Fruit fly (Drosophila melanogaster) whole organism, pupa: ENCODE results near the gene alpha-Spec.

Experiments used
- CG13204 ChIP-seq: fragments of 200-800 bp; sonication (Bioruptor generic); optimal IDR thresholded peaks from 2 replicates; lab custom pipeline; 2018; ENCODE audit warnings: missing biosample characterization, mild to moderate bottlenecking, missing genetic modification characterization, moderate library complexity
- CG17806 ChIP-seq: fragments of 200-800 bp; sonication (Bioruptor generic); optimal IDR thresholded peaks from 2 replicates; lab custom pipeline; 2018; ENCODE audit warnings: missing biosample characterization, mild to moderate bottlenecking, missing genetic modification characterization, moderate library complexity
- CG4496 ChIP-seq: fragments of 200-800 bp; sonication (Bioruptor generic); IDR thresholded peaks from 3 replicates; pipeline ENCODE4 v1.3.6; 2022; ENCODE audit warnings: missing biosample characterization, missing genetic modification characterization
- CG8159 ChIP-seq: fragments of 200-800 bp; sonication (Bioruptor generic); optimal IDR thresholded peaks from 3 replicates; lab custom pipeline; 2018; ENCODE audit warnings: missing biosample characterization, mild to moderate bottlenecking, missing genetic modification characterization, moderate library complexity
- CG8301 ChIP-seq: fragments of 200-800 bp; sonication (Bioruptor generic); optimal IDR thresholded peaks from 2 replicates; lab custom pipeline; 2018; ENCODE audit warnings: missing biosample characterization, mild to moderate bottlenecking, missing genetic modification characterization
- CG9948 ChIP-seq: fragments of 200-800 bp; sonication (Bioruptor generic); optimal IDR thresholded peaks from 2 replicates; lab custom pipeline; 2018; ENCODE audit warnings: missing biosample characterization, mild to moderate bottlenecking, missing genetic modification characterization, moderate library complexity
- EcR ChIP-seq: fragments of 200-800 bp; sonication (Bioruptor generic); optimal IDR thresholded peaks from 3 replicates; lab custom pipeline; 2019; ENCODE audit warnings: missing biosample characterization, missing genetic modification characterization, mild to moderate bottlenecking, moderate library complexity, missing genetic modification reagents
- Ets98B ChIP-seq: fragments of 200-800 bp; sonication (Bioruptor generic); IDR thresholded peaks from 2 replicates; pipeline ENCODE4 v1.3.6; 2022; ENCODE audit warnings: missing biosample characterization, missing genetic modification characterization
- Pif1B ChIP-seq: fragments of 200-800 bp; sonication (Bioruptor generic); optimal IDR thresholded peaks from 3 replicates; lab custom pipeline; 2016; ENCODE audit warnings: missing biosample characterization, missing genetic modification characterization
- fd96Ca ChIP-seq: fragments of 200-800 bp; sonication (Bioruptor generic); IDR thresholded peaks from 3 replicates; pipeline ENCODE4 v1.3.6; 2022; ENCODE audit warnings: missing biosample characterization, missing genetic modification characterization
- gl ChIP-seq: fragments of 200-800 bp; sonication (Bioruptor generic); optimal IDR thresholded peaks from 2 replicates; lab custom pipeline; 2018; ENCODE audit warnings: missing biosample characterization, mild to moderate bottlenecking, missing genetic modification characterization
- rn ChIP-seq: fragments of 200-800 bp; sonication (Bioruptor generic); IDR thresholded peaks from 2 replicates; pipeline ENCODE4 v1.3.6; 2022; ENCODE audit warnings: missing biosample characterization, missing genetic modification characterization

- TF ChIP-seq CG9948 (tag; lab: Kevin White, UChicago) (no peak), gl (tag; lab: Kevin White, UChicago) (no peak), CG13204 (GFP tag; lab: Kevin White, UChicago) (peak; percentile 36), CG4496 (GFP tag; lab: Robert Waterston, UW) (no peak; the same call in 2 of the 3 replicates), fd96Ca (GFP tag; lab: Robert Waterston, UW) (no peak), Pif1B (no peak), EcR (GFP tag; lab: Kevin White, UChicago) (peak; percentile 84), rn (GFP tag; lab: Robert Waterston, UW) (no peak), Ets98B (GFP tag; lab: Robert Waterston, UW) (no peak), CG8159 (tag; lab: Kevin White, UChicago) (no peak), CG8301 (no peak), CG17806 (tag; lab: Kevin White, UChicago) (no peak)
Observed at dm6 chr3L:1821140-1821539, 26.0 kb upstream of the alpha-Spec start.
